Worm (Caenorhabditis elegans) whole organism, young adult: ENCODE measurements around the gene ari-2.

Experiments used
- D2030.7 ChIP-seq: fragments of 200-800 bp; sonication (Bioruptor generic); IDR thresholded peaks from 2 replicates; pipeline ENCODE4 v1.3.6; 2022; ENCODE audit warnings: missing genetic modification reagents, missing genetic modification characterization, missing compliant biosample characterization
- lsl-1 ChIP-seq: fragments of 200-800 bp; sonication (Bioruptor generic); optimal IDR thresholded peaks from 2 replicates; lab custom pipeline; 2018; ENCODE audit warnings: mild to moderate bottlenecking, missing genetic modification characterization, moderate library complexity, missing compliant biosample characterization
- mxl-1 ChIP-seq: sonication (generic microtip); optimal IDR thresholded peaks from 2 replicates; lab custom pipeline; 2016; ENCODE audit warnings: missing genetic modification characterization, missing compliant biosample characterization
- nfya-1 ChIP-seq: sonication (generic microtip); optimal IDR thresholded peaks from 2 replicates; lab custom pipeline; 2017; ENCODE audit warnings: antibody characterized with exemption, missing compliant biosample characterization, missing genetic modification characterization, borderline replicate concordance; ENCODE audit not compliant: insufficient read depth
- rcor-1 ChIP-seq: fragments of 200-800 bp; sonication (Bioruptor generic); IDR thresholded peaks from 2 replicates; pipeline ENCODE4 v1.3.6; 2022; ENCODE audit warnings: missing genetic modification reagents, missing genetic modification characterization, missing compliant biosample characterization
- snpc-4 ChIP-seq, 5 experiments: fragments of 150-350 bp in 1 of 5; sonication (generic microtip) in 4 of 5; optimal IDR thresholded peaks; 2 replicates each; lab custom pipeline; 2014 to 2018; ENCODE audit warnings: missing genetic modification characterization in 5 of 5, missing biosample characterization in 3 of 5, antibody characterized with exemption in 2 of 5, mild to moderate bottlenecking in 2 of 5, missing compliant biosample characterization in 2 of 5, missing genotype in 2 of 5, moderate library complexity in 2 of 5, missing genetic modification reagents in 1 of 5
- unc-130 ChIP-seq: sonication (generic microtip); optimal IDR thresholded peaks from 2 replicates; lab custom pipeline; 2016; ENCODE audit warnings: missing genetic modification reagents, missing genetic modification characterization, missing compliant biosample characterization

- no peak for TF ChIP-seq D2030.7 (GFP tag; lab: Robert Waterston, UW)
- no peak for TF ChIP-seq mxl-1 (tag; lab: Kevin White, UChicago)
- TF ChIP-seq rcor-1 = no peak
- TF ChIP-seq unc-130 (GFP tag; lab: Kevin White, UChicago) = no peak
- no peak for TF ChIP-seq snpc-4 (GFP tag; optimal IDR thresholded peaks at IDR 0.05; lab: Kevin White, UChicago)
- no peak for TF ChIP-seq snpc-4 (tag; optimal IDR thresholded peaks at IDR 0.05; lab: Kevin White, UChicago)
- no peak for TF ChIP-seq nfya-1 (tag; lab: Kevin White, UChicago)
- no peak for TF ChIP-seq lsl-1 (GFP tag; lab: Kevin White, UChicago)
These were observed 32.2 kb downstream of the ari-2 start for ce11 chrIV:5583184-5583583.
